Worm (Caenorhabditis elegans) whole organism, L1 larva: ENCODE data around the gene kmo-2.

Experiments
- F16B12.6 ChIP-seq: fragments of 150-350 bp; optimal IDR thresholded peaks from 2 replicates; lab custom pipeline; 2014; ENCODE audit warnings: missing biosample characterization, missing genetic modification characterization
- elt-3 ChIP-seq, 6 experiments: fragments of 150-350 bp in 1 of 6; sonication (generic microtip); optimal IDR thresholded peaks; 2 replicates each; lab custom pipeline; 2017 to 2018; ENCODE audit warnings: missing biosample characterization in 6 of 6, missing genetic modification characterization in 6 of 6, inconsistent platforms in 1 of 6
- irx-1 ChIP-seq: sonication (generic microtip); optimal IDR thresholded peaks from 2 replicates; lab custom pipeline; 2016; ENCODE audit warnings: missing genetic modification characterization, missing compliant biosample characterization

DNA sequence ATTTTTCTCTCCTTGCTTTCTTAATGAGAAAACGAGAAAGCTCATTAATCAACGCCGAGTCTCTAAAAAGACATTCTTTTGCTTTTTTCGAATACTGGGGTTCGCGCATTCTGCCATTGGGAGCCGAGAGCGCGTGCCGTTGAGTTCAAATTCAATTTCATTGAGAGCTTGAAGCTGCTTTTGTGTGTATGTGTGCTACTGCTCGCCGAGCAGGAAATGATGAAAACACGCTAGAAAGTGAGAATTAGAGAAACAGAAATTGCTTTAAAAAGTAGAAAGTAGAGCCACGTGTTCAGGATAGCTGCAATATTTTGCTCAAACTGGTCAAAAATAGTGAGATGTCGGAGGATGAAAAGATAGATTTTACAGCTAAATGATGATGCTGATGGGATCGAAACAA is 42.7 kb downstream of the kmo-2 start:
- TF ChIP-seq F16B12.6 (tag; lab: Kevin White, UChicago) = no peak
- TF ChIP-seq elt-3 (tag; optimal IDR thresholded peaks at IDR 0.05; lab: Kevin White, UChicago) = no peak
- TF ChIP-seq irx-1 (tag; lab: Kevin White, UChicago) = no peak
